Worm (Caenorhabditis elegans): Measurements from ENCODE around the gene dlc-1.

dlc-1 gene

DNA sequence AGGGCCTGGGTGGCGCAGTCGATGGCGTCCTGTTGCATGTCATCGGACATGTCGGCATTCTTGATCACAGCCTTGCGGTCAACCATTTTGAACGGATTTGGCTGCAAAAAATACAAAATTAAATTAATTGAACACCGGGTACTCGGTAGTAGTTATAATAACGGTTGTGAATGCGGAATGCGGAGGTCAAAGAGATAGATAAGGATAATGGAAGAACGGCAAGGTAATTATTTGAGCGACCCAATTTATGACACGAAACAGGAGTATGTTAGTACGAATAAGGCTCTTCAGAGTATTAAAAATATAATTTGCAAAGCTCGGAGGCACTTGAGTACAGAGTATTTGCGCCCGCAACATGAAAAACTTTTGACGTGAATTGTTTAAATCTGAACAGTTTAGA lies at the start of gene dlc-1:
Gene dlc-1 (minus strand): TSS at position 101 of the 400 bp plus-strand sequence.
- TF ChIP-seq nhr-11 (tag; optimal IDR thresholded peaks at IDR 0.05) = no peak
- TF ChIP-seq efl-1 (optimal IDR thresholded peaks at IDR 0.05) = no peak
- peak in 1 of 2 experiments; percentile 57 for TF ChIP-seq efl-1 (GFP tag; optimal IDR thresholded peaks at IDR 0.05 in 1 of 2)

DNA sequence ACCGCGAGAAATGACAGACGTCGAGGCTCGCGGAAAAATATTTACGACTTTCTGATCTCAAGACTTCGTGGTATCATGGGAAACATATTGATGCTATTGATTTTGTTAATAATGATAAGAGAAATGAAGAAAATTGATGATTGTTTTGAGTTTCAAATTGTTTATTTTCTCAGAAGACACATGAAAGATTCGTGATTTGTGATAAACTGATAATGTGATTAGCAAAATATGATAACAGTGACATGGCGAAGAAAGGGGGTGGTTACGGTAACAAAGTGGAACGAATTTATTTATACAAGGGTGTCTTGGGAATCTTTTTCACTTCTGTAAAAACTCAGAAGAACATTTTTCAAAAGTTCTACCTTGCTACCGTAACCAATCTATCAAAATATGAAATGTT lies 45.7 kb upstream of the dlc-1 start:
- no peak for TF ChIP-seq unc-62 (GFP tag; optimal IDR thresholded peaks at IDR 0.05)
- TF ChIP-seq nhr-85 (tag) = peak; percentile 75
- TF ChIP-seq elt-3 (tag; optimal IDR thresholded peaks at IDR 0.05) = peak in 2 of 6 experiments; percentile 31 to 93
- no peak for TF ChIP-seq egl-27 (tag; optimal IDR thresholded peaks at IDR 0.05)
- TF ChIP-seq unc-30 (tag; optimal IDR thresholded peaks at IDR 0.05) = no peak
- no peak for TF ChIP-seq ceh-63 (GFP tag; optimal IDR thresholded peaks at IDR 0.05)
- no peak for TF ChIP-seq nhr-47 (tag; optimal IDR thresholded peaks at IDR 0.05)
- TF ChIP-seq nhr-20 (tag; optimal IDR thresholded peaks at IDR 0.05) = peak; percentile 37
- TF ChIP-seq alr-1 (tag; optimal IDR thresholded peaks at IDR 0.05; ENCODE audit: borderline replicate concordance) = no peak
- peak; percentile 54 for TF ChIP-seq nhr-71 (tag; optimal IDR thresholded peaks at IDR 0.05)
- no peak for TF ChIP-seq nhr-84 (tag; optimal IDR thresholded peaks at IDR 0.05)
- no peak for TF ChIP-seq lin-15B (tag; optimal IDR thresholded peaks at IDR 0.05)
- TF ChIP-seq nhr-237 (tag; optimal IDR thresholded peaks at IDR 0.05) = no peak
- peak; percentile 26 for TF ChIP-seq lin-14 (GFP tag; optimal IDR thresholded peaks at IDR 0.05)
- no peak for TF ChIP-seq lin-39 (tag; optimal IDR thresholded peaks at IDR 0.05)
- TF ChIP-seq jun-1 (tag; optimal IDR thresholded peaks at IDR 0.05) = no peak
- no peak for TF ChIP-seq tlp-1 (tag; optimal IDR thresholded peaks at IDR 0.05)
- peak in 1 of 2 experiments; percentile 15 for TF ChIP-seq lsy-2 (tag; optimal IDR thresholded peaks at IDR 0.05)
- TF ChIP-seq hlh-17 (GFP tag; optimal IDR thresholded peaks at IDR 0.05; ENCODE audit: borderline replicate concordance) = no peak
- TF ChIP-seq isw-1 (GFP tag; IDR thresholded peaks at IDR 0.05) = no peak
- TF ChIP-seq nhr-12 (tag; optimal IDR thresholded peaks at IDR 0.05) = no peak
- TF ChIP-seq fkh-4 (tag; optimal IDR thresholded peaks at IDR 0.05; ENCODE audit: borderline replicate concordance) = no peak
- no peak for TF ChIP-seq hpl-2 (GFP tag; optimal IDR thresholded peaks at IDR 0.05)
- peak in 1 of 2 experiments; percentile 31 for TF ChIP-seq lin-35 (GFP tag; optimal IDR thresholded peaks at IDR 0.05)
- no peak for TF ChIP-seq sox-4 (tag; optimal IDR thresholded peaks at IDR 0.05)
- no peak for TF ChIP-seq efl-1 (optimal IDR thresholded peaks at IDR 0.05)
- TF ChIP-seq efl-1 (GFP tag; optimal IDR thresholded peaks at IDR 0.05 in 1 of 2) = peak in 1 of 2 experiments; percentile 5
- TF ChIP-seq egl-13 (tag; optimal IDR thresholded peaks at IDR 0.05) = no peak
- TF ChIP-seq fos-1 (tag; optimal IDR thresholded peaks at IDR 0.05) = no peak
- peak; percentile 29 for TF ChIP-seq blmp-1 (tag; optimal IDR thresholded peaks at IDR 0.05)
- TF ChIP-seq unc-86 (tag; optimal IDR thresholded peaks at IDR 0.05) = no peak
- TF ChIP-seq skn-1 (tag; optimal IDR thresholded peaks at IDR 0.05) = no peak
- TF ChIP-seq sptf-1 (tag; optimal IDR thresholded peaks at IDR 0.05) = no peak
- TF ChIP-seq ceh-90 (tag; optimal IDR thresholded peaks at IDR 0.05) = no peak
- no peak for TF ChIP-seq F16B12.6 (tag; optimal IDR thresholded peaks at IDR 0.05)
- TF ChIP-seq ceh-82 (tag; optimal IDR thresholded peaks at IDR 0.05) = no peak
- peak; percentile 31 for TF ChIP-seq nhr-90 (tag; optimal IDR thresholded peaks at IDR 0.05; ENCODE audit: poor library complexity)
- TF ChIP-seq swsn-7 (tag; optimal IDR thresholded peaks at IDR 0.05) = no peak
- no peak for TF ChIP-seq nhr-76 (tag; optimal IDR thresholded peaks at IDR 0.05)
- no peak for TF ChIP-seq snu-23 (GFP tag; optimal IDR thresholded peaks at IDR 0.05)

DNA sequence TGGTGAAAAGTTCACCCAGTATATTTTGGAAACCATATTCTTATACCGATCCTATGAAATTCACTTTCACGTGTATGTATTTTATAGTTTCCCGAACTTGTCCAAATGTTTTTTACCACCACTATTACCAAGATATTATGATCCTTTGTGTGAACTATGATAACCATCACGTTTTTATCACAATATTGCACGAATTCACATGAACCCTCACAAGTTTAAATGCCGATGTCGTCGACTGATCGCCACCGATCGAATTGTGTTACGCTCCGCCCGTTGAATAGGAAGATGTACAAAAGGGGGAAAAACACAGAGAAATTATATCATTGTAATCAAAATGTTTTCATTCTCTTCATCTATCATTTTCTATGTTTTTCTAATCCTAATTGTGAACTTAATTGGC lies 44.7 kb upstream of the dlc-1 start:
- peak; percentile 72 for TF ChIP-seq nhr-85 (tag)
- no peak for TF ChIP-seq isw-1 (GFP tag; IDR thresholded peaks at IDR 0.05)
- TF ChIP-seq lin-35 (GFP tag; optimal IDR thresholded peaks at IDR 0.05) = peak in 1 of 2 experiments; percentile 33
- TF ChIP-seq elt-3 (tag; optimal IDR thresholded peaks at IDR 0.05) = peak in 1 of 6 experiments; percentile 93
- no peak for TF ChIP-seq grh-1 (GFP tag; IDR thresholded peaks at IDR 0.05)
- TF ChIP-seq unc-130 (tag; optimal IDR thresholded peaks at IDR 0.05) = peak; percentile 24
- peak; percentile 8 for TF ChIP-seq lin-14 (GFP tag; optimal IDR thresholded peaks at IDR 0.05)
- TF ChIP-seq nhr-19 (GFP tag; conservative IDR thresholded peaks at IDR 0.05) = peak; percentile 49
- peak; percentile 47 for TF ChIP-seq blmp-1 (tag; optimal IDR thresholded peaks at IDR 0.05)
- TF ChIP-seq mef-2 (tag; optimal IDR thresholded peaks at IDR 0.05) = no peak
- TF ChIP-seq nhr-90 (tag; optimal IDR thresholded peaks at IDR 0.05; ENCODE audit: poor library complexity) = peak; percentile 14
- TF ChIP-seq nhr-20 (tag; optimal IDR thresholded peaks at IDR 0.05) = peak; percentile 58
- peak; percentile 28 for TF ChIP-seq snu-23 (GFP tag; optimal IDR thresholded peaks at IDR 0.05)
- peak; percentile 42 for TF ChIP-seq nhr-71 (tag; optimal IDR thresholded peaks at IDR 0.05)

Measured in whole organism, L1 larva.